Fruit fly (Drosophila melanogaster) whole organism, embryonic: ENCODE data around the gene CG12990.
A peak's percentile ranks its signal among the peaks of the same experiment; 100 is the strongest.

Source experiments
- B-H2 ChIP-seq: fragments of 200-800 bp; sonication (Bioruptor generic); optimal IDR thresholded peaks from 2 replicates; lab custom pipeline; 2018; ENCODE audit warnings: missing biosample characterization, mild to moderate bottlenecking, missing genetic modification characterization
- CG1024 ChIP-seq: fragments of 200-800 bp; sonication (Bioruptor generic); IDR thresholded peaks from 2 replicates; pipeline ENCODE4 v1.3.6; 2022; ENCODE audit warnings: missing biosample characterization, missing genetic modification characterization
- CG10979 ChIP-seq: fragments of 200-800 bp; sonication (Bioruptor generic); optimal IDR thresholded peaks from 2 replicates; lab custom pipeline; 2018; ENCODE audit warnings: missing biosample characterization, mild to moderate bottlenecking, missing genetic modification characterization, moderate library complexity
- CG11695 ChIP-seq: fragments of 200-800 bp; sonication (Bioruptor generic); IDR thresholded peaks from 3 replicates; pipeline ENCODE4 v1.3.6; 2022; ENCODE audit warnings: missing biosample characterization, missing genetic modification characterization
- CG12219 ChIP-seq: fragments of 200-800 bp; sonication (Bioruptor generic); optimal IDR thresholded peaks from 3 replicates; lab custom pipeline; 2018; ENCODE audit warnings: missing biosample characterization, mild to moderate bottlenecking, missing genetic modification characterization
- CG13624 ChIP-seq: fragments of 200-800 bp; sonication (Bioruptor generic); optimal IDR thresholded peaks from 2 replicates; lab custom pipeline; 2016; ENCODE audit warnings: missing biosample characterization, missing genetic modification characterization
- CG14667 ChIP-seq: fragments of 200-800 bp; sonication (Bioruptor generic); IDR thresholded peaks from 2 replicates; pipeline ENCODE4 v1.3.6; 2022; ENCODE audit warnings: missing biosample characterization, missing genetic modification characterization
- CG14965 ChIP-seq: fragments of 200-800 bp; sonication (Bioruptor generic); optimal IDR thresholded peaks from 2 replicates; lab custom pipeline; 2016; ENCODE audit warnings: missing biosample characterization, missing genetic modification characterization, borderline replicate concordance
- CG15269 ChIP-seq: fragments of 200-800 bp; sonication (Bioruptor generic); optimal IDR thresholded peaks from 2 replicates; lab custom pipeline; 2018; ENCODE audit warnings: missing biosample characterization, mild to moderate bottlenecking, missing genetic modification characterization, moderate library complexity
- CG15479 ChIP-seq: fragments of 200-800 bp; sonication (Bioruptor generic); optimal IDR thresholded peaks from 3 replicates; lab custom pipeline; 2019; ENCODE audit warnings: missing biosample characterization, mild to moderate bottlenecking, missing genetic modification characterization, moderate library complexity
- CG17568 ChIP-seq: fragments of 200-800 bp; sonication (Bioruptor generic); optimal IDR thresholded peaks from 2 replicates; lab custom pipeline; 2018; ENCODE audit warnings: missing biosample characterization, mild to moderate bottlenecking, missing genetic modification characterization, moderate library complexity
- CG17802 ChIP-seq: fragments of 200-800 bp; sonication (Bioruptor generic); optimal IDR thresholded peaks from 2 replicates; lab custom pipeline; 2018; ENCODE audit warnings: missing biosample characterization, mild to moderate bottlenecking, missing genetic modification characterization, moderate library complexity
- CG17912 ChIP-seq: fragments of 200-800 bp; sonication (Bioruptor generic); optimal IDR thresholded peaks from 2 replicates; lab custom pipeline; 2018; ENCODE audit warnings: missing biosample characterization, mild to moderate bottlenecking, missing genetic modification characterization
- CG31388 ChIP-seq: fragments of 200-800 bp; sonication (Bioruptor generic); optimal IDR thresholded peaks from 2 replicates; lab custom pipeline; 2016; ENCODE audit warnings: missing biosample characterization, missing genetic modification characterization
- CG3847 ChIP-seq: fragments of 200-800 bp; sonication (Bioruptor generic); IDR thresholded peaks from 2 replicates; pipeline ENCODE4 v1.3.6; 2022; ENCODE audit warnings: missing biosample characterization, missing genetic modification characterization
- CG3995 ChIP-seq: fragments of 200-800 bp; sonication (Bioruptor generic); optimal IDR thresholded peaks from 3 replicates; lab custom pipeline; 2016; ENCODE audit warnings: missing biosample characterization, missing genetic modification characterization
- CG6254 ChIP-seq: fragments of 200-800 bp; sonication (Bioruptor generic); optimal IDR thresholded peaks from 3 replicates; lab custom pipeline; 2017; ENCODE audit warnings: mild to moderate bottlenecking, missing biosample characterization, missing genetic modification reagents, missing genetic modification characterization
- CG7963 ChIP-seq: fragments of 200-800 bp; sonication (Bioruptor generic); IDR thresholded peaks from 3 replicates; pipeline ENCODE4 v1.3.6; 2022; ENCODE audit warnings: missing biosample characterization, missing genetic modification characterization; ENCODE audit not compliant: partially characterized antibody
- CG8478 ChIP-seq: fragments of >200 bp; optimal IDR thresholded peaks from 2 replicates; lab custom pipeline; 2018
- D19B ChIP-seq: fragments of 200-800 bp; sonication (Bioruptor generic); optimal IDR thresholded peaks from 2 replicates; lab custom pipeline; 2017; ENCODE audit warnings: missing biosample characterization, mild to moderate bottlenecking, missing genetic modification characterization
- Deaf1 ChIP-seq: fragments of 200-800 bp; optimal IDR thresholded peaks from 3 replicates; lab custom pipeline; 2019; ENCODE audit warnings: missing biosample characterization, mild to moderate bottlenecking, missing genetic modification characterization, moderate library complexity
- Dip3 ChIP-seq: fragments of 200-800 bp; sonication (Bioruptor generic); optimal IDR thresholded peaks from 3 replicates; lab custom pipeline; 2016; ENCODE audit warnings: missing biosample characterization, missing genetic modification characterization
- ERR ChIP-seq: fragments of 200-800 bp; sonication (Bioruptor generic); optimal IDR thresholded peaks from 2 replicates; lab custom pipeline; 2016; ENCODE audit warnings: missing biosample characterization, missing genetic modification characterization
- Elba2 ChIP-seq: fragments of 200-800 bp; sonication (Bioruptor generic); optimal IDR thresholded peaks from 3 replicates; lab custom pipeline; 2016; ENCODE audit warnings: missing biosample characterization, missing genetic modification characterization
- Fer3 ChIP-seq: fragments of 200-800 bp; sonication (Bioruptor generic); optimal IDR thresholded peaks from 2 replicates; lab custom pipeline; 2018; ENCODE audit warnings: missing biosample characterization, mild to moderate bottlenecking, missing genetic modification characterization, moderate library complexity
- H15 ChIP-seq: fragments of 200-800 bp; sonication (Bioruptor generic); IDR thresholded peaks from 3 replicates; pipeline ENCODE4 v1.3.6; 2022; ENCODE audit warnings: missing biosample characterization, missing genetic modification characterization
- MBD-R2 ChIP-seq: fragments of 200-800 bp; sonication (Bioruptor generic); IDR thresholded peaks from 2 replicates; pipeline ENCODE4 v1.3.6; 2022; ENCODE audit warnings: missing biosample characterization, missing genetic modification characterization
- Neu2 ChIP-seq: fragments of 200-800 bp; sonication (Bioruptor generic); optimal IDR thresholded peaks from 3 replicates; lab custom pipeline; 2016; ENCODE audit warnings: missing biosample characterization, missing genetic modification characterization, borderline replicate concordance
- PHDP ChIP-seq: fragments of 200-800 bp; sonication (Bioruptor generic); optimal IDR thresholded peaks from 3 replicates; lab custom pipeline; 2018; ENCODE audit warnings: missing biosample characterization, mild to moderate bottlenecking, missing genetic modification characterization, moderate library complexity
- Sox100B ChIP-seq: fragments of 200-800 bp; sonication (Bioruptor generic); optimal IDR thresholded peaks from 3 replicates; lab custom pipeline; 2018; ENCODE audit warnings: missing biosample characterization, mild to moderate bottlenecking, missing genetic modification characterization
- Sox102F ChIP-seq: fragments of 200-800 bp; sonication (Bioruptor generic); optimal IDR thresholded peaks from 2 replicates; lab custom pipeline; 2018; ENCODE audit warnings: missing biosample characterization, mild to moderate bottlenecking, missing genetic modification characterization, moderate library complexity
- Stat92E ChIP-seq, 3 experiments: fragments of >200 bp in 2 of 3; fragments of 200-800 bp in 1 of 3; sonication (Bioruptor generic) in 1 of 3; optimal IDR thresholded peaks; 2 replicates each; lab custom pipeline; 2017 to 2019; ENCODE audit warnings: missing biosample characterization in 3 of 3, missing genetic modification characterization in 3 of 3, mild to moderate bottlenecking in 1 of 3, moderate library complexity in 1 of 3
- TFAM ChIP-seq: fragments of 200-800 bp; sonication (Bioruptor generic); optimal IDR thresholded peaks from 2 replicates; lab custom pipeline; 2017; ENCODE audit warnings: missing biosample characterization, missing genetic modification characterization, inconsistent platforms
- Xbp1 ChIP-seq: fragments of 200-800 bp; sonication (Bioruptor generic); optimal IDR thresholded peaks from 3 replicates; lab custom pipeline; 2016; ENCODE audit warnings: missing biosample characterization, mild to moderate bottlenecking, missing genetic modification characterization
- bsh ChIP-seq, 2 experiments: fragments of 200-800 bp; sonication (Bioruptor generic); optimal IDR thresholded peaks; 2 replicates each; lab custom pipeline; 2017 to 2018; ENCODE audit warnings: mild to moderate bottlenecking in 2 of 2, missing biosample characterization in 2 of 2, missing genetic modification characterization in 2 of 2, moderate library complexity in 1 of 2
- cwo ChIP-seq: fragments of 200-800 bp; sonication (Bioruptor generic); optimal IDR thresholded peaks from 3 replicates; lab custom pipeline; 2017; ENCODE audit warnings: missing biosample characterization, missing genetic modification characterization, mild to moderate bottlenecking, moderate library complexity, missing genetic modification reagents
- grn ChIP-seq: fragments of 200-800 bp; sonication (Bioruptor generic); optimal IDR thresholded peaks from 3 replicates; lab custom pipeline; 2017; ENCODE audit warnings: missing biosample characterization, missing genetic modification characterization
- gt ChIP-seq: fragments of 200-800 bp; sonication (Bioruptor generic); IDR thresholded peaks from 2 replicates; pipeline ENCODE4 v1.3.6; 2022; ENCODE audit warnings: missing biosample characterization, missing genetic modification characterization
- insv ChIP-seq, 2 experiments: fragments of 200-800 bp; sonication (Bioruptor generic); optimal IDR thresholded peaks; 3 replicates each; lab custom pipeline; 2016 to 2018; ENCODE audit warnings: missing biosample characterization in 2 of 2, missing genetic modification characterization in 2 of 2
- maf-S ChIP-seq: fragments of 200-800 bp; sonication (Bioruptor generic); optimal IDR thresholded peaks from 2 replicates; lab custom pipeline; 2016; ENCODE audit warnings: missing biosample characterization, missing genetic modification characterization
- nau ChIP-seq: fragments of 200-800 bp; sonication (Bioruptor generic); optimal IDR thresholded peaks from 3 replicates; lab custom pipeline; 2017; ENCODE audit warnings: missing biosample characterization, mild to moderate bottlenecking, missing genetic modification characterization, missing genetic modification reagents
- odd ChIP-seq: fragments of 200-800 bp; sonication (Bioruptor generic); optimal IDR thresholded peaks from 2 replicates; lab custom pipeline; 2017; ENCODE audit warnings: missing biosample characterization, mild to moderate bottlenecking, missing genetic modification characterization
- ro ChIP-seq: fragments of 200-800 bp; sonication (Bioruptor generic); IDR thresholded peaks from 2 replicates; pipeline ENCODE4 v1.3.6; 2022; ENCODE audit warnings: missing biosample characterization, missing genetic modification characterization
- sens ChIP-seq: fragments of 200-800 bp; sonication (Bioruptor generic); peaks from one replicate; lab custom pipeline; 2016; ENCODE audit warnings: missing biosample characterization, missing genetic modification characterization
- seq ChIP-seq: fragments of 200-800 bp; sonication (Bioruptor generic); IDR thresholded peaks from 2 replicates; pipeline ENCODE4 v1.3.6; 2022; ENCODE audit warnings: missing biosample characterization, missing genetic modification characterization
- ssp ChIP-seq: fragments of 200-800 bp; sonication (Bioruptor generic); IDR thresholded peaks from 2 replicates; pipeline ENCODE4 v1.3.6; 2022; ENCODE audit warnings: missing biosample characterization, missing genetic modification characterization
- trem ChIP-seq: fragments of 200-800 bp; optimal IDR thresholded peaks from 3 replicates; lab custom pipeline; 2019; ENCODE audit warnings: missing biosample characterization, mild to moderate bottlenecking, missing genetic modification characterization, moderate library complexity
- usp ChIP-seq: fragments of >200 bp; optimal IDR thresholded peaks from 2 replicates; lab custom pipeline; 2017; ENCODE audit warnings: missing biosample characterization, missing genetic modification characterization
- wor ChIP-seq: fragments of 200-800 bp; sonication (Bioruptor generic); IDR thresholded peaks from 2 replicates; pipeline ENCODE4 v1.3.6; 2022; ENCODE audit warnings: missing biosample characterization, missing genetic modification characterization
- zfh1 ChIP-seq: fragments of 200-800 bp; sonication (Bioruptor generic); IDR thresholded peaks from 3 replicates; pipeline ENCODE4 v1.3.6; 2022; ENCODE audit warnings: missing biosample characterization, missing genetic modification characterization

CG12990 gene

dm6 chrX:17631996-17632612, 39.6 kb downstream of the CG12990 start, which contains the start of the genes corolla and ND-24 (continued):
- TF ChIP-seq seq (GFP tag; lab: Robert Waterston, UW) (peak; percentile 69), gt (GFP tag; lab: Robert Waterston, UW) (peak; percentile 62; the same call in 1 of the 2 replicates), Elba2 (GFP tag; lab: Kevin White, UChicago) (peak; percentile 47), CG15479 (GFP tag; lab: Kevin White, UChicago) (no peak), CG12219 (peak; percentile 2), grn (GFP tag; lab: Kevin White, UChicago) (no peak), MBD-R2 (peak; percentile 85), usp (GFP tag; lab: Kevin White, UChicago) (no peak), CG7963 (GFP tag; lab: Robert Waterston, UW) (peak; percentile 70), zfh1 (peak; percentile 89), Neu2 (GFP tag; lab: Kevin White, UChicago) (no peak), ro (GFP tag; lab: Robert Waterston, UW) (peak; percentile 61; the same call in 1 of the 2 replicates), cwo (GFP tag; lab: Kevin White, UChicago) (peak; percentile 29), Sox102F (GFP tag; lab: Kevin White, UChicago) (no peak), TFAM (no peak), Dip3 (GFP tag; lab: Kevin White, UChicago) (peak; percentile 84), CG3847 (GFP tag; lab: Robert Waterston, UW) (peak; percentile 91), CG14667 (GFP tag; lab: Robert Waterston, UW) (peak; percentile 88), D19B (peak; percentile 23), PHDP (peak; percentile 79), CG11695 (GFP tag; lab: Robert Waterston, UW) (peak; percentile 77), maf-S (GFP tag; lab: Kevin White, UChicago) (peak; percentile 83), CG13624 (peak; percentile 88), ERR (GFP tag; lab: Kevin White, UChicago) (peak; percentile 48), CG10979 (peak; percentile 75), Sox100B (GFP tag; lab: Kevin White, UChicago) (peak; percentile 68), odd (GFP tag; lab: Kevin White, UChicago) (no peak), wor (GFP tag; lab: Robert Waterston, UW) (peak; percentile 77), CG3995 (GFP tag; lab: Kevin White, UChicago) (peak; percentile 92), CG17568 (GFP tag; lab: Kevin White, UChicago) (no peak), trem (tag; lab: Kevin White, UChicago) (peak; percentile 69), Stat92E (GFP tag; optimal IDR thresholded peaks at IDR 0.05; lab: Kevin White, UChicago) (no peak), bsh (GFP tag; optimal IDR thresholded peaks at IDR 0.05; lab: Kevin White, UChicago) (peak in 1 of 2 experiments; percentile 85), CG1024 (GFP tag; lab: Robert Waterston, UW) (peak; percentile 77), CG6254 (GFP tag; lab: Kevin White, UChicago) (peak; percentile 17), H15 (GFP tag; lab: Robert Waterston, UW) (peak; percentile 86), sens (GFP tag; lab: Kevin White, UChicago) (peak; percentile 97), ssp (GFP tag; lab: Robert Waterston, UW) (peak; percentile 84), CG8478 (lab: Kevin White, UChicago) (no peak), CG17912 (GFP tag; lab: Kevin White, UChicago) (no peak), Deaf1 (tag; lab: Kevin White, UChicago) (no peak), insv (GFP tag; optimal IDR thresholded peaks at IDR 0.05; lab: Kevin White, UChicago) (no peak), Fer3 (peak; percentile 82), Xbp1 (GFP tag; lab: Kevin White, UChicago) (peak; percentile 90), CG17802 (tag; lab: Kevin White, UChicago) (peak; percentile 53), CG14965 (GFP tag; lab: Kevin White, UChicago) (no peak), nau (GFP tag; lab: Kevin White, UChicago) (peak; percentile 44), B-H2 (peak; percentile 58), CG15269 (peak; percentile 78), CG31388 (GFP tag; lab: Kevin White, UChicago) (peak; percentile 84)
